Worm (Caenorhabditis elegans): ENCODE results near the gene F31E3.2.

Gene F31E3.2

DNA sequence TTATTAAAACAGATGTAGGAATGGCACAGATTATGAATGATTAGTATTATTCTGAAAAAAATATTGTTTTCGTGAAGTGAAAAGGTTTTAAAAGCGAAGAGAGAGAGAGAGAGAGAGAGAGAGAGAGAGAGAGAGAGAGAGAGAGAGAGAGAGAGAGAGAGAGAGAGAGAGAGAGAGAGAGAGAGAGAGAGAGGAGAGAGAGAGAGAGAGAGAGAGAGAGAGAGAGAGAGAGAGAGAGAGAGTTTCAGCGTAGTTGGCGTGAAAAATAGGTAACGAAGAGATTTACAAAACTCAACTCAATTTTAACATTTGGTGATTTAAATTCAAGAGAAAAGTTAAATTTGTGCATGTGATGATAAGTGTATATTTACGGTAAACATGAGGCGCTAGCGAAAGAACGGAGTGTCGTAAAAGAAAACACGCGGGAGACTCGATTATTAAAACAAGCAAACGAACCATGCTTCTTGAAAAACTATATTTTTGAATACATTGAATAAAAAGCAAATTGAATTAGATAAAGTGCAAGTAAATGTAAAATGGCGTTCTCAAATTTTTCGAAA lies 5.6 kb upstream of the F31E3.2 start, which contains the start of gene panl-2:
Gene panl-2 (minus strand): TSS at position 51 of the 560 bp plus-strand sequence.
- TF ChIP-seq skn-1 (tag; optimal IDR thresholded peaks at IDR 0.05) (no peak), sma-9 (GFP tag; optimal IDR thresholded peaks at IDR 0.05) (peak; percentile 32), sma-9 (tag; optimal IDR thresholded peaks at IDR 0.05) (no peak), mbf-1 (tag; optimal IDR thresholded peaks at IDR 0.05) (no peak), unc-39 (tag; optimal IDR thresholded peaks at IDR 0.05) (no peak), F13H6.1 (tag; optimal IDR thresholded peaks at IDR 0.05) (no peak), C34F6.9 (tag; optimal IDR thresholded peaks at IDR 0.05) (peak; percentile 71), Y55F3AM.14 (GFP tag; optimal IDR thresholded peaks at IDR 0.05) (no peak), nhr-10 (tag; optimal IDR thresholded peaks at IDR 0.05) (no peak), unc-55 (GFP tag; optimal IDR thresholded peaks at IDR 0.05) (peak; percentile 77), crh-2 (tag; optimal IDR thresholded peaks at IDR 0.05) (peak; percentile 34), nhr-21 (tag; optimal IDR thresholded peaks at IDR 0.05) (no peak), mab-5 (tag; optimal IDR thresholded peaks at IDR 0.05) (no peak), aly-2 (tag; optimal IDR thresholded peaks at IDR 0.05) (no peak), R02D3.7 (tag; optimal IDR thresholded peaks at IDR 0.05) (peak; percentile 80), elt-1 (tag; optimal IDR thresholded peaks at IDR 0.05) (no peak), lin-11 (tag; optimal IDR thresholded peaks at IDR 0.05) (no peak), mdl-1 (tag; optimal IDR thresholded peaks at IDR 0.05) (no peak), nhr-23 (tag; optimal IDR thresholded peaks at IDR 0.05) (no peak), nhr-12 (tag; optimal IDR thresholded peaks at IDR 0.05) (no peak), ama-1 (optimal IDR thresholded peaks at IDR 0.05) (no peak), nhr-11 (tag; optimal IDR thresholded peaks at IDR 0.05) (no peak), nhr-25 (tag; optimal IDR thresholded peaks at IDR 0.05) (no peak), ztf-1 (GFP tag; conservative IDR thresholded peaks at IDR 0.05) (no peak), lin-13 (GFP tag; optimal IDR thresholded peaks at IDR 0.05) (peak; percentile 28), nhr-6 (tag; optimal IDR thresholded peaks at IDR 0.05) (no peak), peb-1 (tag; optimal IDR thresholded peaks at IDR 0.05) (no peak), ztf-11 (tag; optimal IDR thresholded peaks at IDR 0.05) (no peak), nhr-129 (tag; optimal IDR thresholded peaks at IDR 0.05) (peak; percentile 57), elt-3 (tag; optimal IDR thresholded peaks at IDR 0.05) (no peak), ceh-16 (tag; optimal IDR thresholded peaks at IDR 0.05) (no peak), lsy-2 (tag; optimal IDR thresholded peaks at IDR 0.05) (peak; percentile 60 to 87), sem-4 (tag; optimal IDR thresholded peaks at IDR 0.05) (no peak), sma-3 (GFP tag; optimal IDR thresholded peaks at IDR 0.05) (no peak), gmeb-1 (tag; optimal IDR thresholded peaks at IDR 0.05) (peak; percentile 86)

DNA sequence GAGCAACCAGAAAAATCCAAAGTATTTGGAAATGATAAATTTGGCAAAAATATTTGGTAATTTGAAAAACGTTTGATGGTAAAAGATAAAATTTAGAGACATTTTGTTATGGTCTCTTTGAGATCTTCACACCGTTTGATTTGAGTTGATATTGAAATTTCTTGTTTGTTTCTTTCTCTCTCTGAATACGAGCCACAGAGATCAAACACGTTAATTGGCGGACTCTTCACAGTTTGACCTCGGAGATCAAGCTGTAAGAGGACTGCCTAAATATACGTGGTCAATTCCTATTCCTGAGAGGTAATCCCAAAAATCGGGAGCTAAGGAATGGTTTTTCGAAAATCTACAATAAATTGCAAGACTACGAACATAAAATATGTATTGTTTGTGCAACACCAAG lies 5.1 kb upstream of the F31E3.2 start:
- TF ChIP-seq nhr-25 (tag; optimal IDR thresholded peaks at IDR 0.05): no peak
- TF ChIP-seq sma-9 (GFP tag; optimal IDR thresholded peaks at IDR 0.05): no peak
- no peak for TF ChIP-seq sma-9 (tag; optimal IDR thresholded peaks at IDR 0.05)
- no peak for TF ChIP-seq ztf-1 (GFP tag; conservative IDR thresholded peaks at IDR 0.05)
- TF ChIP-seq skn-1 (tag; optimal IDR thresholded peaks at IDR 0.05): no peak
- TF ChIP-seq Y55F3AM.14 (GFP tag; optimal IDR thresholded peaks at IDR 0.05): no peak
- no peak for TF ChIP-seq zag-1 (tag; optimal IDR thresholded peaks at IDR 0.05)
- TF ChIP-seq lsy-2 (tag; optimal IDR thresholded peaks at IDR 0.05): no peak
- TF ChIP-seq R02D3.7 (tag; optimal IDR thresholded peaks at IDR 0.05): no peak
- TF ChIP-seq nhr-77 (tag; optimal IDR thresholded peaks at IDR 0.05): no peak
- TF ChIP-seq mbf-1 (tag; optimal IDR thresholded peaks at IDR 0.05): no peak
- TF ChIP-seq alr-1 (tag; optimal IDR thresholded peaks at IDR 0.05): no peak

- TF ChIP-seq lsy-2 (tag; optimal IDR thresholded peaks at IDR 0.05) (no peak), ztf-11 (tag; optimal IDR thresholded peaks at IDR 0.05) (no peak), F13H6.1 (tag; optimal IDR thresholded peaks at IDR 0.05) (no peak), nhr-6 (tag; optimal IDR thresholded peaks at IDR 0.05) (no peak), ama-1 (optimal IDR thresholded peaks at IDR 0.05) (no peak), ztf-1 (GFP tag; conservative IDR thresholded peaks at IDR 0.05) (no peak), nhr-23 (tag; optimal IDR thresholded peaks at IDR 0.05) (no peak)
These were observed 4.7 kb upstream of the F31E3.2 start, which contains the start of gene F31E3.12 for ce11 chrIII:6969090-6969489. Gene F31E3.12, plus strand, starts transcription at chrIII:6969390.

All from whole organism, L2 larva.